Fruit fly (Drosophila melanogaster) S2 (cell line): Measurements from ENCODE around the gene Faf2.
A peak's percentile ranks its signal among the peaks of the same experiment; 100 is the strongest.

Experiments
- CG8478 ChIP-seq: fragments of >200 bp; optimal IDR thresholded peaks from 2 replicates; lab custom pipeline; 2018
- CTCF ChIP-seq, 2 experiments: fragments of >200 bp; optimal IDR thresholded peaks; 2 replicates each; lab custom pipeline; 2018

Faf2 gene

DNA sequence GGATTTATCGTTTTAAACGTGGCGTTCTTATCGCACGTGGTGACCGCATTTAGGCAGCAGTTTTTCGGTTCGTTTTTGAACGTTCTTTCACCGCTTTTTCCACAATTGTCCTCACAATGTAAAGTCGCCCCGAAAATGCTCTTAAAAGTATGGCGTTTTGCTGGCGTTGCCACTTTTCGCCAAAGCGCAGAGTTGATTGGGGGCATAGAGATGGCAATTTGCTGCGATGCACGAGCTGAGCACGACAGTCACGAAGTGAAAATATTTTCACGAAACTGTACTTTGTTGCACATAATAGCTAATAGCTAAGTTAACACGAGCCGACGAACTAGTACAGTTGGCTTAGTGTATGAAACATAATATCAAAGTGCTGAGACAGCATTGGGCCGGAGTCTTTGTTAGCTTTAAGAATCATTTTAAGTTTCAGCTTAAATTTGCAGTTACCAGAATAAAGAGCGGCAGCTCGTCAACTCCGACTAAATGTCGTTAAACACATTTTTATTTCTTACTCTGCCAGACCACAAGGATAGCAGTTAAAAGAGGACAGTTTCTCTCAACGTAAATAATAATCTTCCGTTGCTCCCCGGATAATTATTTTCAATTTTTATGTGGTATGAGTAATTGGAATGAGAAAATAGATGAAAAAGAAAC is 19.7 kb downstream of the Faf2 start, which contains the start of gene msl-1:
Gene msl-1 (minus strand): TSS at position 155 of the 651 bp plus-strand sequence.
- TF ChIP-seq CTCF (optimal IDR thresholded peaks at IDR 0.05; lab: Kevin White, UChicago) (peak; percentile 36 to 46), CG8478 (lab: Kevin White, UChicago) (no peak)

DNA sequence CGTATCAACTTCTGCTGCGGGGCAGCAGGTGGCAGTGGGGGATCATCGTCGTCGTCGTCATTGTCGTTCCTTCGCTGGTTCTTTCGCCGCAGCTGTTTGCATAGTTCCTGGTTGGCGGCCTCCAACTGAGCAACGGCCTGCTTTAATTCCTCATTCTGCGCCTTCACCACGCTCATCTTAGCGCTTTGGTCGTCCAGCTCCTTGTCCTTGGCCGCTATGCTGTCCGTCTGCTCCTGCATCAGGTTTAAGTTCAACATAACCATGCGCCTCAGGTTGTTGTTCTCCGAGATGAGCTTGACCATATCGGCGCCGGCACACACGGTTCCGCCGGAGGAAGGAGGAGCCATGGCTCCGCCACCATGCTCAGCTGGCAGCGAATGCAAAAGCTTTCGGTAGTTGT is 20.7 kb downstream of the Faf2 start:
- no peak for TF ChIP-seq CG8478 (lab: Kevin White, UChicago)
- TF ChIP-seq CTCF (optimal IDR thresholded peaks at IDR 0.05; lab: Kevin White, UChicago) = no peak

- TF ChIP-seq CTCF (optimal IDR thresholded peaks at IDR 0.05; lab: Kevin White, UChicago) (no peak), CG8478 (lab: Kevin White, UChicago) (no peak)
Measured at dm6 chr2L:18681903-18682302, 26.6 kb downstream of the Faf2 start, which contains the start of gene tos. TSS of gene tos (minus strand) at chr2L:18682075.

dm6 chr2L:18677910-18678639 is 30.4 kb downstream of the Faf2 start:
- TF ChIP-seq CTCF (optimal IDR thresholded peaks at IDR 0.05; lab: Kevin White, UChicago) (no peak), CG8478 (lab: Kevin White, UChicago) (no peak)

DNA sequence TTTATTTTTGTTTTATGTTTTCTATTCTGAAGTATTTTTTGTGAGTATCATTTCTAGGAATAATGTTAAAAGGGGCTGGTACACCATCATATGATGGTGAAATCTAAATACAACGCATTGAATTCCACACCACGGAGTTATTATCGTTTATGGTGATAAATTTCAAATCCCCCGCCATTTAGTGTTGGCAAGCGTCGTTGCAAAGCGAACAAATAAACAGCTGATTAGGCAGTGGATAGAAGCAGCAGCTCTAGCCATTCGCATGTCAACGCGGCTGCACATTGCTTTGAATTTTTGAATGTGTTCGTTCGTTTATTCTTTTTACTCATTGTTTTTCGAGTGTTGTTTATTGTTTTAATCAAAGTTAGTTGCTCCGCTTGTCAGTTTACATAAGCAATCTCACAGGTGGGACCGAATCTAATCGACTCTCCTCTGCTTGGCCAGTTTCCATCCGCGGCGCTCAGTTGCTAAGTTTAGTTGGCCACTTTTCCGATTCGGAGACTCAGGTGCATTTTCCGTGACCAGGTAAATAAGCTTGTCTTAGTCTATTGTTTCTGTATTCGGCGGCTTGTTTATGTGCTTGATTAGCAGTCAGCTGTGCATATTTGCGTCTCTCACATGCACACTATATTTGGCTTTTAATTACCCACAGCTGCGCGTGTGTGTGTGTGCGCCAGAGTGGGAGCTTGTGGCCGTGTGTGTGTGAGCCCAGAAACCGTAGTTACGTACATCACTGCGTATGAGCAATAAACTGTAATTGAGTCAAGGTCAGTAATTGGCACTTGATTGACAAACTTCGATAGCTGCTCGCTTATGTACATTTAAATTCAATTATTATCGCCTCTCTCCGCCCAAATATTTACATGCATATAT is 31.3 kb downstream of the Faf2 start, which contains the start of the genes Mst36Fa and CG31751:
Gene Mst36Fa (minus strand): TSS at position 51 of the 873 bp plus-strand sequence.
Gene CG31751 (plus strand): TSS at position 274 of the 873 bp plus-strand sequence.
- TF ChIP-seq CG8478 (lab: Kevin White, UChicago) (no peak), CTCF (optimal IDR thresholded peaks at IDR 0.05; lab: Kevin White, UChicago) (no peak)

DNA sequence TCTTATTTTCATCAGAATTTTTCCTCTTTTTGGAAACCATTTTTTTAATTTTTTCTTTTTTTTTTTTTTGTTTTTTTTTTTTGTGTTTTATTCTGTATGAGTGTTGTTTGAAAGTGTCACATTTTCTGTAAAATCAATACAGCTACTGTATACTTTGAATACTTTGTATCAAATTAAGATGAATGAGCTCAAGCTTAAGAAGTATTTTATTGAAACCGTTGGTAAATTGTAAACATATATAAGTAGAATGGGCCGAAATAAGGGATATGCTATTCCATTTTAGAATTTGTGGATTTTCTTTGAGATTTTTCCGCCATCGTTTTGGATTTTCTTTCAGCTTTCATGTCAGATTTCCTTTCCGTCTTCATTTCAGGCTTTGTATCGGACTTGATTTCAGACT is 33.5 kb downstream of the Faf2 start, which contains the start of gene Mst36Fb:
Gene Mst36Fb (minus strand): TSS at position 101 of the 400 bp plus-strand sequence.
- TF ChIP-seq CTCF (optimal IDR thresholded peaks at IDR 0.05; lab: Kevin White, UChicago) = no peak
- no peak for TF ChIP-seq CG8478 (lab: Kevin White, UChicago)

- no peak for TF ChIP-seq CG8478 (lab: Kevin White, UChicago)
- TF ChIP-seq CTCF (optimal IDR thresholded peaks at IDR 0.05; lab: Kevin White, UChicago) = no peak
Measured at dm6 chr2L:18673185-18673584, 35.3 kb downstream of the Faf2 start, which contains the start of gene CG43339. TSS of gene CG43339 (minus strand) at chr2L:18673285.

- TF ChIP-seq CG8478 (lab: Kevin White, UChicago) (no peak), CTCF (optimal IDR thresholded peaks at IDR 0.05; lab: Kevin White, UChicago) (no peak)
Measured at dm6 chr2L:18671146-18671545, 37.3 kb downstream of the Faf2 start, which contains the start of gene CG43338. TSS of gene CG43338 (minus strand) at chr2L:18671246.

- TF ChIP-seq CTCF (optimal IDR thresholded peaks at IDR 0.05; lab: Kevin White, UChicago) (peak; percentile 93 to 97), CG8478 (lab: Kevin White, UChicago) (no peak)
Measured at dm6 chr2L:18665952-18666606, 42.4 kb downstream of the Faf2 start.

DNA sequence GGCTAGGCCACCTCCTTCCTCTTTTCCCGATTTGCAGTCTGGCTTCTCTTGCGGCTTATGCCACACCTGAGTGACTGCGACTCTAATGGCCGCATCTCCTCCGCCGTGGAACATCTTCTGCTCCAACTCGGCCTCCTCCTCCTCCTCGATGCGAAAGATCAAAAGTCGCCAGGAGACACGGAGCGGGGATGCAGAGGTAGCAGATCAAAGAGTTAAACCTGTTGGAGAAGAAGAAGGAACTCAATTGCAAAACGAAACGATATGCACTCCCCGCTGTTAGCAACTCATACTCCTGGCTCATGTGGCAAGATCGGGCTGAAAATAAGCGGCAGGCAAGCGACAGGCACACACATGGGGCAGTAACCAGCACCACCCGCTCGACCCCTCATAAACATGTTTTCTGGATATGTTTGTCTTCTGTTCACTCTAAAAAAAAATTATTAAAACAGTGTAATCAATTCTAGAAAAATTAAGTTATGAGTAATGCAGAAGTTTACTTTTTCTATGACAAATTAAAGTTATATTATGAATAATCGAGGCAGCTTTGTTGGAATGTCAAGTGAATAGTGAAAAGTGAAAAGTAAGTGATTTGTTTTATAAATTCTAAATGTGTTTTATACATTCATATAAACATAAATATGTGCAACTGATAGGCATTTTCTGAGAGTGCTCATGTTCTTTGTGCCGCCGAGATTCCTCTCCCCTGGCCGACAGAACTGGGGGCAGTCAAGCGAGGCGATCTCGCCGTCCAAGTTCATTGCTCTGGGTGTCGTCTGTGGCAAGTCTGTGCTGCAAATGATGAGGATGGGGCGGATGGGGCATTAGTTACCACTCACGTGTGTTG is 43.6 kb downstream of the Faf2 start:
- TF ChIP-seq CG8478 (lab: Kevin White, UChicago) (no peak), CTCF (optimal IDR thresholded peaks at IDR 0.05; lab: Kevin White, UChicago) (no peak)

DNA sequence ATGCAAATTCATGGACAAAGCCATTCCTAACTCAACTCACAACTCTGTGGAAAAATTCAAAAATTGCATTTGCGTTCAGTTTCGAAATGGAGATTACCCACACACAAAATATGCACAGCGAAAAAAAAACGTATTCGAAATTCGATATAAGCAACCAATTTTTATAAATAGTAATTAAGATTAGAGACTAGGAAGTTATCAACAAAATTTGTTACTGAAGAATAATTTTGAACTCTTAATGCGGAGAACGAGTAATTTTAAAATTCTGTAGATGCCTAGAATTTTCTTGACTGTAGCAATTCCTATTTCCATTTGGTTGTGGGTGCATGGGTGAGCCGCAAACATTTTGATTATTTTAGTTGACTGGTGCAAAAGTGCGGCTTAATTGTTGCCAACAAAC is 45.1 kb downstream of the Faf2 start:
- TF ChIP-seq CTCF (optimal IDR thresholded peaks at IDR 0.05; lab: Kevin White, UChicago) (no peak), CG8478 (lab: Kevin White, UChicago) (no peak)

DNA sequence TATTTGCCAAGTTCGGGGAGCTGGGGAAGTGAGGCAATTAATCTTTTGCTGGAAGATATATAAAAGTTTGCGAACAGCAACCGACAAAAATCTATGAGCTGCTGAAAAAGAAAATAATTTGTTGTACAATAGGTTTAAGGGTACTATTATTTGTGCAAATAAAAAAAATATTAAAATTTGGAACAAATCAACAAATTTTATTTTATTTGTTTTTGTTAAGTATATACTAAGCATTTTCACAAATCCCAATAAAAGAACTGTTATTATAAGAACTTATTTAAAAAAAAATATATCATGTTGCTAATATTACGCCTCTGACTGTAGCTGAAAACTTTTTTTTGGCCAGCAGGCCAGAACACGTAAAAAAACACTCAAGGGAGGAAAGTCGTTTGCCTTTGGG is 50.4 kb downstream of the Faf2 start:
- TF ChIP-seq CTCF (optimal IDR thresholded peaks at IDR 0.05; lab: Kevin White, UChicago) (no peak), CG8478 (lab: Kevin White, UChicago) (no peak)
